Fruit fly (Drosophila melanogaster) ovary, adult (tissue): Measurements from ENCODE around the gene CG15172.
A peak's percentile ranks its signal among the peaks of the same experiment; 100 is the strongest.

Experiments
- CG17801 ChIP-seq: fragments of 200-800 bp; optimal IDR thresholded peaks from 2 replicates; lab custom pipeline; 2019; ENCODE audit warnings: missing biosample characterization, mild to moderate bottlenecking, missing genetic modification characterization, moderate library complexity; ENCODE audit not compliant: partially characterized antibody

The CG15172 gene

dm6 chr2L:19022221-19022516 lies at the start of gene CG15172:
Gene CG15172, plus strand, starts transcription at chr2L:19022417.
- TF ChIP-seq CG17801 (GFP tag; lab: Kevin White, UChicago): no peak

DNA sequence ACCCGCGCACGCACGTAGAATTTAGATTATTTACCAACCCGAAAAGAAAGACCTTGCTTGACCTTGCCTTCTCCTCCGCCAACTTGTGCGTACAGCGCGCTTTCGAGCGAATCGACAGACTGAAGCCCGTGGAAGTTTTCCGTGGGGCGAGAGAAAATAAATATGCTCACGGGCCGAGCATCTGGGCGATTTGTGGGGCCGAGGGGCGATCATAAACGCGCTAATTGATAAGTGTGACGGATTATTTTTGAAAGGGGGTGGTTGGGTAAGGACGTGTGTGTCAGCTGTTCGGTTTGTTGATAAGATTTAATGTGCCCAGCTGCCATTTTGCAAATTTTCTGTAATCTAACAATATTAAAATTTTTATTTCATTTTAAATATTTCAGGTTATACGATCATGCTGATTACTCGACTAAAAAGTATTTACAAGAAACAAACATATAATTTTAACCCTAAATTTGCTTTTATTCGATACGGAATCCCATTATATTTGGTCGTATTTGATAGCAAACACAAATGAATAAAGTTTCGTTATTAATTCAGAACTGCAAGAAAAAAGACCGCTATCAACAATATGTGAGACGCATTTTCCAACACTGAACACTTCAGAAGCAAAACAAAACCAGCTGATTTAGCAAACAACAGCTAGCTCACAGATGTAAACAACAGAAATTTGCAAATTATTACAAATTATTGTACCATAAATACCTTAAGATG lies 48.0 kb upstream of the CG15172 start, which contains the start of the genes L2HGDH and CG10431:
L2HGDH (minus strand) TSS at position 386 of the 717 bp plus-strand sequence.
CG10431 (plus strand) TSS at position 648 of the 717 bp plus-strand sequence.
- TF ChIP-seq CG17801 (GFP tag; lab: Kevin White, UChicago): peak; percentile 27

DNA sequence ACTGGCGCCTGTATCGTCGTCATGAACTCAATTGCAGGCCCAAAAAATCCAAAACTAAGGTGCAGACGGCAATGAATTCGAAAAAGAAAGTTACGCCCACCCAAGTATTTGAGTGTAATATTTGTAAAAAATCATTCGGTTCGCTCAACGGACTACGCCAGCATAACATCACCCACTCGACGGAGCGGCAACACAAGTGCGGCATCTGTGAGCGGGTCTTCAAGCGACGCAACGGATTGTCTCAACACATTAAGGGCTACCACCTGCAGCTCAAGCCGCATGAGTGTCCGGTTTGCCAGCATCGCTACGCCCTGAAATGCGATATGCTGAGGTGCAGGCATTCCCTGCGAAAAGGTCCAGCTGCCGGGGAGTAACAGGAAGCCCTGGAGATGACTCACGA lies 45.5 kb upstream of the CG15172 start:
- TF ChIP-seq CG17801 (GFP tag; lab: Kevin White, UChicago): no peak

DNA sequence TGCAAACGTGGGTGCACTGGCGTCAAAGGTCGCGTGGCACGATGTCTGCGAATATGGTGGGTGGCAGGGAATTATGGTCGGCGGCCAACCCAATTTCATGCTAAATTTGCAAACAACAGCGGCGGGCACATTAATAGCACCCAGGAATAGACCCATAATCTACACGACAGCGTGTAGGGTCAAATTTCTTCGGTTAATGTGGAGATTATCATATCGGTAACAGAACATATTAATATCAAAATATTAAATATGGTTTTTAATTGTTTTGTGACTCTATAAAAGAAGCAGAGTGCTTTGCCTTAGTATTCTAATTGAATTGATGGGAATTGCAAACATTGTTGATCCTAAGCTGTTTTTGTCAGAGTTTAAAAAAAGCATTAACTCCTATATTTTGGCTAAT lies 43.3 kb upstream of the CG15172 start:
- TF ChIP-seq CG17801 (GFP tag; lab: Kevin White, UChicago): no peak

DNA sequence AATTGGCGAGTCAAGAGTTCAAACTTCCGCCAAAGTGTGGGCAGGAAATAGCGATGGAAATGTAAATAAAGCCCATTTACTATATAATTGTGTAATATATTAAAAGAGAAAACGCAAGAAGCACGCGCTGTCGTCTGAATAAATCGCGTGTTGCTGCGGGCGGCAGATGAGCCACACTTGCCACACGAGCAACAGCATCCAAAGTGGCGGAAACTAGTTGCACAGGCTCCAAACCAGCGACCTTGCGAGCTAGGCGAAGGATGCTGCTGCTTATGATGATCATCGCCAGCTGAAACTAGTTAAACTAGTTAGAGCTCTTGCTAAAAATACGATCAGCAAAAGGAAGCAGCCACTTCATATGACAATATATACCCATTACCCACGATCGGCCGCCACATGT lies 42.8 kb upstream of the CG15172 start:
- TF ChIP-seq CG17801 (GFP tag; lab: Kevin White, UChicago): no peak

DNA sequence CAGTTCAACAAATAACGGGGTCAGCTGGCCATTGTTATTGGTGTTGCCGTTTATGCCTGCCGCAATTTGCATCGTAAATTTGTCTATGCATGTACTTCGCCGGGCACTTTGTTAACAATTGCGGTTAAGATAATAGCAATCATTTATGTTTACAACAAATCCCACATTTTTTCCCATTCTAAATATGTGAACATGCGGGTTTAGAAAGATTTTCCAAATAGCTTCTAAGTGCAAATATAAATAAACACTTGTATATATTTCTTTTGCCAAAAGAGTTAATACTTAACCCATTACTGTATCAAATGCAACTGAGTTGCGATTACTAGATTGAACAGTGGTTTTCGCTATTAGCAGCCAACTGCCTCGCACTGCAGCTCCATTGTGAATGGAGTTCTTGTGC lies 41.2 kb upstream of the CG15172 start:
- no peak for TF ChIP-seq CG17801 (GFP tag; lab: Kevin White, UChicago)

DNA sequence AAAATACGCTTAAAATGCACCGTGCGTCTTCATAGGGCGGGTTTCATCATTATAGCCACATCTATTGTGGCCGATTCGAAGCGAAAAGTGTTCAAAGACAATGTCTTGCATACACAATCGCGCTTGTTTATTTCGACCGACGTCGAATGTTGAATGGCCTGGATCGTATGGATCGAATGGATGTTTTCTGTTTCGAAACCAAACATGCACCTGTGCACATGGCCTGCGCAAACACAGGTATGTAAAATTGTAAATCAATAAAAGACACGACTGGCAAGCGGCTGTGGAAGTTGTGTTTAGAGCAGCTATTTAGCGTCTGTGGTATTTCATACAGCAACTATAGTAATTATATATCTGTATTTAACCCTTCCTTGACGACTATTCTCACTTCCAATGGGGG lies 40.7 kb upstream of the CG15172 start:
- TF ChIP-seq CG17801 (GFP tag; lab: Kevin White, UChicago): no peak

- peak; percentile 19 for TF ChIP-seq CG17801 (GFP tag; lab: Kevin White, UChicago)
Measured at dm6 chr2L:18981947-18982579, 40.2 kb upstream of the CG15172 start.

dm6 chr2L:18982826-18983758 lies 39.1 kb upstream of the CG15172 start:
- no peak for TF ChIP-seq CG17801 (GFP tag; lab: Kevin White, UChicago)

- TF ChIP-seq CG17801 (GFP tag; lab: Kevin White, UChicago): no peak
Measured at dm6 chr2L:18984158-18984557, 38.1 kb upstream of the CG15172 start.

- no peak for TF ChIP-seq CG17801 (GFP tag; lab: Kevin White, UChicago)
Measured at dm6 chr2L:18985201-18986124, 36.8 kb upstream of the CG15172 start.

dm6 chr2L:18986125-18986498 lies 36.1 kb upstream of the CG15172 start:
- no peak for TF ChIP-seq CG17801 (GFP tag; lab: Kevin White, UChicago)

DNA sequence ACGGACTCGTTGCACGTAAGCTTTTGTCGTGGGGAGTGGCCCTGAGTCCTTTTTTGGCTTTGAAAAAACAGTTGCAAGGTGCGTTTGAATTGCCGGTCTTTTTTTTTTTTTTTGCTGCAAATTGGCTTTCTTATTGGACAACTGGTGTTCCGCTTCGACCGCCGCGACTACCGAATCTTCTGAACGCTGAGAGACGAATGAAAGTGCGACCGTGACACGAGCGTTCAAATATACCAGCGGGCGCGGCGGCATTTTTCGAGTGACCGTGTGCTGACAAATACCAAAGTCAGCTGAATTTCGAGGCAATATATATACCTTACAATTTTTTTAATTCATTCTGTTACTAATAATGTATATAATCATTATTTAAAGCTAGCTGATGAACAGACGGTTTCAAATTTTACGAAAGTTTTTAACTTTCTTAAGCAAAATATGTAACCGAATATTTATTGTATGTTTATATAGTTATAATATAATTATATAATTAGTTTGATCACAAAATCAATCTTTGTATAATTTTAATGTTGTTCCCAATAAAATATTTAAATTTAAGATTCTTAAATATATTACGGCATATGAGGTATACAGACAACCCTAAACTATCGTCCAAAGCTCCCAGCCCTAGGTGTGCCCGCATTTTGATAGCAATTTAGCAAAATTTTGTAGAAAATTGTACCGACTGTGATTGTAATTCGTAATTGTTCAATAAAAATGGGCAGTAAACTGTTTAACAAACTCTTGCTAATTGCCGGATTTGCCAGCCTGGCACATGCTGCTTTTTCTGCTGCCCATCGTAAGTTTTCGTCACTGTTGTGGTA lies 34.9 kb upstream of the CG15172 start, which contains the start of the genes Swip-1 and EMC5:
Swip-1 (minus strand) TSS at position 203 of the 818 bp plus-strand sequence.
EMC5 (plus strand) TSS at position 630 of the 818 bp plus-strand sequence.
- TF ChIP-seq CG17801 (GFP tag; lab: Kevin White, UChicago): peak; percentile 43
